Worm (Caenorhabditis elegans): ENCODE data around the gene Y54F10AR.1.
"Not testable (repeated sequence)": the region's sequence is repeated elsewhere in the genome, so short reads cannot be mapped to it uniquely, and the experiment has no call there.

The Y54F10AR.1 gene

DNA sequence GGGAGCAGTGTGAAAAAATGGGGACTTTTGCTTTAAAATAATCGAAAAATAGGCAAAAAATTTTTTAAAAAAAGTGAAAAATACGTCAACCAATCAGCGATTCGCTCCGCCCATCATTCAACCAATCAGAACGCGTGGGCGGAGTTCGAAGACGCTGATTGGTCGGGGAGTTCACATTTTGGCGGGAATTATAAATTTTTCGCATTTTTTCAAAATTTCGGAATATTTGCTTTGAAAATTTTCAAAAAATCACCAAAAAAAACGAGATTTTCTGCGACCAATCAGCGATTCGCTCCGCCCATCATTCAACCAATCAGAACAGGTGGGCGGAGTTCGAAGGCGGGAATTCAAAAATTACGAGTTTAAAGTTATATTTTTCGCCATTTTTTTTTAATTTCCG is 3.1 kb downstream of the Y54F10AR.1 start:
- TF ChIP-seq unc-98 (GFP tag; IDR thresholded peaks at IDR 0.05) = no peak
- no peak for TF ChIP-seq efl-1 (optimal IDR thresholded peaks at IDR 0.05)
- peak; percentile 8 to 24 for TF ChIP-seq efl-1 (GFP tag; optimal IDR thresholded peaks at IDR 0.05 in 1 of 2)

ce11 chrIII:2571447-2571846 is 4.0 kb downstream of the Y54F10AR.1 start, which contains the start of gene Y54F10AR.2:
Gene Y54F10AR.2, minus strand, starts transcription at chrIII:2571547.
- TF ChIP-seq xbp-1 (tag; optimal IDR thresholded peaks at IDR 0.05) = no peak
- TF ChIP-seq unc-98 (GFP tag; IDR thresholded peaks at IDR 0.05) = no peak
- TF ChIP-seq lir-3 (tag; optimal IDR thresholded peaks at IDR 0.05; ENCODE audit: poor library complexity) = no peak
- no peak for TF ChIP-seq unc-62 (GFP tag; optimal IDR thresholded peaks at IDR 0.05)
- TF ChIP-seq zag-1 (tag; optimal IDR thresholded peaks at IDR 0.05) = no peak
- no peak for TF ChIP-seq nhr-237 (tag; optimal IDR thresholded peaks at IDR 0.05)
- TF ChIP-seq aly-2 (tag; optimal IDR thresholded peaks at IDR 0.05) = no peak
- no peak for TF ChIP-seq lin-14 (GFP tag; optimal IDR thresholded peaks at IDR 0.05)
- TF ChIP-seq tbx-2 (tag; optimal IDR thresholded peaks at IDR 0.05) = no peak
- no peak for TF ChIP-seq jun-1 (tag; optimal IDR thresholded peaks at IDR 0.05)
- no peak for TF ChIP-seq nhr-12 (tag; optimal IDR thresholded peaks at IDR 0.05)
- TF ChIP-seq hpl-2 (GFP tag; optimal IDR thresholded peaks at IDR 0.05) = no peak
- TF ChIP-seq fkh-4 (tag; optimal IDR thresholded peaks at IDR 0.05; ENCODE audit: borderline replicate concordance) = no peak
- TF ChIP-seq nhr-28 (tag; optimal IDR thresholded peaks at IDR 0.05) = no peak
- TF ChIP-seq ceh-8 (GFP tag; optimal IDR thresholded peaks at IDR 0.05) = no peak

- not testable (repeated sequence) for TF ChIP-seq nhr-28 (tag; optimal IDR thresholded peaks at IDR 0.05); snu-23 (GFP tag; optimal IDR thresholded peaks at IDR 0.05); nhr-90 (tag; optimal IDR thresholded peaks at IDR 0.05; ENCODE audit: poor library complexity)
Observed at ce11 chrIII:2563883-2564282, 11.6 kb downstream of the Y54F10AR.1 start, which contains the start of gene Y54F10AM.11. Gene Y54F10AM.11, minus strand, starts transcription at chrIII:2563983.

- TF ChIP-seq C34B4.2 (tag; optimal IDR thresholded peaks at IDR 0.05) (no peak), efl-3 (GFP tag; optimal IDR thresholded peaks at IDR 0.05) (no peak), ztf-4 (tag; optimal IDR thresholded peaks at IDR 0.05) (no peak), vab-15 (tag; optimal IDR thresholded peaks at IDR 0.05) (no peak), ztf-11 (tag; optimal IDR thresholded peaks at IDR 0.05) (no peak), ama-1 (optimal IDR thresholded peaks at IDR 0.05) (no peak), lin-14 (GFP tag; optimal IDR thresholded peaks at IDR 0.05) (no peak), ces-1 (GFP tag; optimal IDR thresholded peaks at IDR 0.05) (no peak), nhr-84 (tag; optimal IDR thresholded peaks at IDR 0.05) (no peak), dsc-1 (tag; optimal IDR thresholded peaks at IDR 0.05) (no peak), lin-15B (tag; optimal IDR thresholded peaks at IDR 0.05) (no peak), nhr-19 (GFP tag; conservative IDR thresholded peaks at IDR 0.05) (no peak), nhr-77 (tag; optimal IDR thresholded peaks at IDR 0.05) (no peak), sox-4 (tag; optimal IDR thresholded peaks at IDR 0.05) (no peak), fkh-10 (GFP tag; optimal IDR thresholded peaks at IDR 0.05) (no peak), pag-3 (tag; optimal IDR thresholded peaks at IDR 0.05; ENCODE audit: borderline replicate concordance, insufficient read depth) (no peak), nhr-47 (tag; optimal IDR thresholded peaks at IDR 0.05) (no peak), C04F5.9 (tag; optimal IDR thresholded peaks at IDR 0.05) (no peak), unc-86 (tag; optimal IDR thresholded peaks at IDR 0.05) (no peak), ceh-88 (GFP tag; IDR thresholded peaks at IDR 0.05) (no peak)
Observed at ce11 chrIII:2563033-2563656, 12.3 kb downstream of the Y54F10AR.1 start.

Data from whole organism, L1 larva.